Fruit fly (Drosophila melanogaster) Kc167 (cell line): Measurements from ENCODE around the gene AsnRS.

Experiments used
- Myc ChIP-seq: fragments of >200 bp; optimal IDR thresholded peaks from 2 replicates; lab custom pipeline; 2017; ENCODE audit warnings: missing external identifiers
- Sin3A ChIP-seq: fragments of >200 bp; optimal IDR thresholded peaks from 2 replicates; lab custom pipeline; 2018; ENCODE audit warnings: missing external identifiers
- h ChIP-seq: fragments of >200 bp; optimal IDR thresholded peaks from 3 replicates; lab custom pipeline; 2018; ENCODE audit warnings: missing external identifiers
- insv ChIP-seq: fragments of >200 bp; optimal IDR thresholded peaks from 3 replicates; lab custom pipeline; 2018; ENCODE audit warnings: missing external identifiers
- psq ChIP-seq: fragments of >200 bp; optimal IDR thresholded peaks from 2 replicates; lab custom pipeline; 2017; ENCODE audit warnings: missing external identifiers
- ttk ChIP-seq: sonication (Bioruptor generic); optimal IDR thresholded peaks from 2 replicates; lab custom pipeline; 2017; ENCODE audit warnings: missing external identifiers

DNA sequence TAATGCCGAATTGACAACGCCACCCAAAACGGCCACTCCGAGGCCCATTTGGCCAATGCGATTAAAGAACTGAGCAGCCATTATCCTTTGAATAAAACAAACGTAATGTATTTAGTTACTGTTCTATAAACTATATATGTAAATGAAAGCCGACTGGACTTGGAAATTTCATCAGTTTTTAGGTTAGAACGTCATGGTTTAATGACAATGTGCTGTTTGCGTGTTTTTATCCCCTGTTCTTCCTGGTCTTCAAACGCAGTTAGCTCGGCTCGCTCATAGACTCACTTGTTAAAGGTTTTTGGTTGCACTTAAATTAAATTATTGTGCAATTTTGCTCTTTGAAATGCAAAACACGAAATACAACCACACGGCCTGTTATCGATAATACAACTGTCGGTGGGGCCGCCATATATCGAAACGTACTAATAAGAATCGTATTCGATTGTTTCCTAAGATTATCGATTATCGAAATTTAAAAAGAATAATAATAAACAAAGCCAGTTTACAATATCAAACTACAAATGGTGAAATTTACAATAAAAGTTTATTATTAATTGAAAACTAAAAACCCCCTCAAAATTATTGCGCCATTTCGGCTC lies 8.2 kb downstream of the AsnRS start, which contains the start of gene Phb1:
- no peak for TF ChIP-seq Myc (lab: Kevin White, UChicago)
- TF ChIP-seq h: no peak
- TF ChIP-seq insv (lab: Kevin White, UChicago): no peak
- TF ChIP-seq ttk (lab: Kevin White, UChicago): no peak
- TF ChIP-seq psq: no peak
- TF ChIP-seq Sin3A (lab: Kevin White, UChicago): no peak
